Worm (Caenorhabditis elegans) whole organism, young adult: Measurements from ENCODE around the gene oac-29.

Experiments used
- attf-5 ChIP-seq: fragments of 200-800 bp; sonication (Bioruptor generic); optimal IDR thresholded peaks from 2 replicates; lab custom pipeline; 2018; ENCODE audit warnings: mild to moderate bottlenecking, missing genetic modification characterization, missing compliant biosample characterization
- ceh-91 ChIP-seq: fragments of 200-800 bp; sonication (Bioruptor generic); IDR thresholded peaks from 2 replicates; pipeline ENCODE4 v1.3.6; 2022; ENCODE audit warnings: missing genetic modification reagents, missing genetic modification characterization, missing compliant biosample characterization
- him-1 ChIP-seq: sonication (generic microtip); optimal IDR thresholded peaks from 2 replicates; lab custom pipeline; 2016; ENCODE audit warnings: missing genotype, missing genetic modification reagents, missing genetic modification characterization, missing compliant biosample characterization
- madf-3 ChIP-seq: fragments of 200-800 bp; sonication (Bioruptor generic); IDR thresholded peaks from 2 replicates; pipeline ENCODE4 v1.3.6; 2022; ENCODE audit warnings: missing genetic modification reagents, missing genetic modification characterization, missing compliant biosample characterization
- rpc-1 ChIP-seq, 2 experiments: fragments of 150-350 bp in 1 of 2; sonication (generic microtip) in 1 of 2; optimal IDR thresholded peaks; 2 replicates each; lab custom pipeline; 2014 to 2018; ENCODE audit warnings: missing biosample characterization in 1 of 2, missing genetic modification characterization in 1 of 2, missing genetic modification reagents in 1 of 2, missing genotype in 1 of 2
- unc-62 ChIP-seq: fragments of 150-350 bp; optimal IDR thresholded peaks from 2 replicates; lab custom pipeline; 2014; ENCODE audit warnings: missing biosample characterization, missing genetic modification reagents, missing genetic modification characterization

DNA sequence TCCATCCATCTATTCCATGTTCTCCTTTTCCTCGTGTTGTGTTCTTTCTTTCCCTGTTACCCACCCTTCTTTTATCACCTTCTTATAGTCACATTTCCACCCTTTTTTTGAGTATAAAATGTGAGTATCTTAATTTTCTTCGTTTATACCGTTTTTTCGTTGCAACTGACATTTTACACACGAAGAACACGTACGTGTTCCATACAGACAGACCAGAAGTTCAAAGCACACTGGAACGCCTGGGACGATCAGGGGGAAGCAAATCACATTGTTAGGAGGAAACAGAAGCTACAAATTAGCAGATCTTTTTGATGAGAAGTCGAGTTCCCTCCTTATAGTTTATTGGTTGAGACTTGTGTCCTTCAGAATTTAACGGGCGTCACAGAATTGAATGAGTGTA lies 19.8 kb downstream of the oac-29 start:
- TF ChIP-seq madf-3 (GFP tag; lab: Robert Waterston, UW) (0 out of 2 replicates have a peak, but pooled peaks have one; percentile 29), ceh-91 (GFP tag; lab: Robert Waterston, UW) (no peak), unc-62 (GFP tag; lab: Kevin White, UChicago) (no peak), attf-5 (GFP tag; lab: Kevin White, UChicago) (no peak), rpc-1 (optimal IDR thresholded peaks at IDR 0.05; lab: Kevin White, UChicago) (no peak), rpc-1 (tag; optimal IDR thresholded peaks at IDR 0.05; lab: Kevin White, UChicago) (no peak), him-1 (tag; lab: Kevin White, UChicago) (peak; percentile 23)
